Worm (Caenorhabditis elegans) whole organism, early embryonic: Measurements from ENCODE around the gene C02F4.5.

ENCODE experiments used
- B0310.2 ChIP-seq: sonication (generic microtip); optimal IDR thresholded peaks from 2 replicates; lab custom pipeline; 2016; ENCODE audit warnings: mild to moderate bottlenecking, missing genetic modification characterization, missing compliant biosample characterization
- F13C5.2 ChIP-seq: sonication (generic microtip); optimal IDR thresholded peaks from 2 replicates; lab custom pipeline; 2017; ENCODE audit warnings: mild to moderate bottlenecking, missing genetic modification characterization, inconsistent platforms, missing compliant biosample characterization
- aly-1 ChIP-seq: sonication (generic microtip); optimal IDR thresholded peaks from 2 replicates; lab custom pipeline; 2016; ENCODE audit warnings: missing genetic modification characterization, missing compliant biosample characterization
- ama-1 ChIP-seq: fragments of 150-350 bp; optimal IDR thresholded peaks from 2 replicates; lab custom pipeline; 2014
- ceh-13 ChIP-seq: fragments of 200-800 bp; sonication (Bioruptor generic); optimal IDR thresholded peaks from 2 replicates; lab custom pipeline; 2018; ENCODE audit warnings: mild to moderate bottlenecking, missing genetic modification characterization, missing compliant biosample characterization
- ceh-36 ChIP-seq: sonication (generic microtip); optimal IDR thresholded peaks from 2 replicates; lab custom pipeline; 2016; ENCODE audit warnings: missing genetic modification characterization, inconsistent platforms, missing compliant biosample characterization
- ets-7 ChIP-seq: sonication (generic microtip); optimal IDR thresholded peaks from 2 replicates; lab custom pipeline; 2016; ENCODE audit warnings: missing genotype, missing genetic modification characterization, missing compliant biosample characterization
- flt-1 ChIP-seq: fragments of 200-800 bp; sonication (Bioruptor generic); IDR thresholded peaks from 2 replicates; pipeline ENCODE4 v1.3.6; 2022; ENCODE audit warnings: missing genetic modification characterization, missing compliant biosample characterization
- hmbx-1 ChIP-seq: sonication (generic microtip); optimal IDR thresholded peaks from 2 replicates; lab custom pipeline; 2016; ENCODE audit warnings: mild to moderate bottlenecking, missing genetic modification characterization, missing compliant biosample characterization
- hmg-4 ChIP-seq: fragments of 200-800 bp; sonication (Bioruptor generic); optimal IDR thresholded peaks from 2 replicates; lab custom pipeline; 2018; ENCODE audit warnings: mild to moderate bottlenecking, missing genetic modification characterization, missing compliant biosample characterization
- hnd-1 ChIP-seq: sonication (generic microtip); optimal IDR thresholded peaks from 2 replicates; lab custom pipeline; 2016; ENCODE audit warnings: missing genetic modification characterization, missing compliant biosample characterization
- pes-1 ChIP-seq: fragments of 200-800 bp; sonication (Bioruptor generic); IDR thresholded peaks from 2 replicates; pipeline ENCODE4 v1.3.6; 2022; ENCODE audit warnings: missing genetic modification reagents, missing genetic modification characterization, missing compliant biosample characterization
- scrt-1 ChIP-seq: fragments of 200-800 bp; sonication (Bioruptor generic); IDR thresholded peaks from 2 replicates; pipeline ENCODE4 v1.3.6; 2022; ENCODE audit warnings: missing genetic modification characterization, missing compliant biosample characterization
- sea-1 ChIP-seq: fragments of 200-800 bp; sonication (Bioruptor generic); conservative IDR thresholded peaks from 2 replicates; pipeline ENCODE4 v1.3.6; 2022; ENCODE audit warnings: missing genetic modification characterization, missing compliant biosample characterization
- tbx-11 ChIP-seq: fragments of 200-800 bp; sonication (Bioruptor generic); IDR thresholded peaks from 2 replicates; pipeline ENCODE4 v1.3.6; 2022; ENCODE audit warnings: missing genetic modification characterization, missing compliant biosample characterization
- tbx-37 ChIP-seq: fragments of 200-800 bp; sonication (Bioruptor generic); conservative IDR thresholded peaks from 2 replicates; pipeline ENCODE4 v1.3.6; 2022; ENCODE audit warnings: missing genetic modification reagents, missing genetic modification characterization, missing compliant biosample characterization
- tra-4 ChIP-seq: sonication (generic microtip); optimal IDR thresholded peaks from 2 replicates; lab custom pipeline; 2017; ENCODE audit warnings: missing genetic modification characterization, missing compliant biosample characterization

The C02F4.5 gene

ce11 chrIV:10558415-10558814, 34.5 kb upstream of the C02F4.5 start, which contains the start of gene zim-3:
Gene zim-3 (plus strand): TSS chrIV:10558715.
- TF ChIP-seq hmbx-1 (no peak), ceh-36 (tag; lab: Kevin White, UChicago) (no peak), tbx-37 (GFP tag; lab: Robert Waterston, UW) (no peak), B0310.2 (tag; lab: Kevin White, UChicago) (no peak), aly-1 (tag; lab: Kevin White, UChicago) (no peak), sea-1 (GFP tag; lab: Robert Waterston, UW) (no peak)

- TF ChIP-seq tbx-11 (GFP tag; lab: Robert Waterston, UW), result no peak
- TF ChIP-seq tbx-37 (GFP tag; lab: Robert Waterston, UW), result no peak
- TF ChIP-seq sea-1 (GFP tag; lab: Robert Waterston, UW), result no peak
- TF ChIP-seq tra-4 (tag; lab: Kevin White, UChicago), result no peak
- no peak for TF ChIP-seq scrt-1
- TF ChIP-seq ama-1 (lab: Kevin White, UChicago), result no peak
- TF ChIP-seq ets-7 (tag; lab: Kevin White, UChicago), result no peak
- TF ChIP-seq ceh-13 (GFP tag; lab: Kevin White, UChicago), result no peak
Measured at ce11 chrIV:10554947-10555346, 31.0 kb upstream of the C02F4.5 start, which contains the start of gene zim-2. Gene zim-2 (plus strand): TSS chrIV:10555247.

ce11 chrIV:10548546-10548945, 24.6 kb upstream of the C02F4.5 start:
- TF ChIP-seq tbx-11 (GFP tag; lab: Robert Waterston, UW) (0 out of 2 replicates have a peak, but pooled peaks have one; percentile 33), flt-1 (peak; percentile 70), tbx-37 (GFP tag; lab: Robert Waterston, UW) (0 out of 2 replicates have a peak, but pooled peaks have one; percentile 10)

- TF ChIP-seq B0310.2 (tag; lab: Kevin White, UChicago) (no peak), scrt-1 (no peak), tra-4 (tag; lab: Kevin White, UChicago) (no peak), flt-1 (no peak), aly-1 (tag; lab: Kevin White, UChicago) (no peak), ceh-13 (GFP tag; lab: Kevin White, UChicago) (no peak), hmbx-1 (no peak), sea-1 (GFP tag; lab: Robert Waterston, UW) (no peak), tbx-37 (GFP tag; lab: Robert Waterston, UW) (no peak), hnd-1 (tag; lab: Kevin White, UChicago) (no peak), tbx-11 (GFP tag; lab: Robert Waterston, UW) (no peak)
Measured at ce11 chrIV:10546589-10547136, 22.7 kb upstream of the C02F4.5 start, which contains the start of gene zim-1. Gene zim-1 (plus strand): TSS chrIV:10547086.

ce11 chrIV:10545038-10545437, 21.1 kb upstream of the C02F4.5 start, which contains the start of gene T07G12.5:
Gene T07G12.5 (minus strand): TSS chrIV:10545138.
- TF ChIP-seq tbx-11 (GFP tag; lab: Robert Waterston, UW) (no peak), hmg-4 (GFP tag; lab: Kevin White, UChicago) (no peak), tra-4 (tag; lab: Kevin White, UChicago) (no peak), B0310.2 (tag; lab: Kevin White, UChicago) (no peak), ama-1 (lab: Kevin White, UChicago) (no peak), flt-1 (no peak), ceh-36 (tag; lab: Kevin White, UChicago) (no peak), aly-1 (tag; lab: Kevin White, UChicago) (no peak)

ce11 chrIV:10543361-10543760, 19.4 kb upstream of the C02F4.5 start:
- TF ChIP-seq tbx-11 (GFP tag; lab: Robert Waterston, UW), result no peak
- TF ChIP-seq hnd-1 (tag; lab: Kevin White, UChicago), result no peak
- TF ChIP-seq ceh-36 (tag; lab: Kevin White, UChicago), result no peak
- no peak for TF ChIP-seq pes-1
- no peak for TF ChIP-seq B0310.2 (tag; lab: Kevin White, UChicago)
- no peak for TF ChIP-seq aly-1 (tag; lab: Kevin White, UChicago)
- TF ChIP-seq tra-4 (tag; lab: Kevin White, UChicago), result no peak
- no peak for TF ChIP-seq ama-1 (lab: Kevin White, UChicago)
- TF ChIP-seq scrt-1, result no peak
- no peak for TF ChIP-seq F13C5.2 (tag; lab: Kevin White, UChicago)
- no peak for TF ChIP-seq ceh-13 (GFP tag; lab: Kevin White, UChicago)
- TF ChIP-seq tbx-37 (GFP tag; lab: Robert Waterston, UW), result no peak
- no peak for TF ChIP-seq flt-1
- no peak for TF ChIP-seq hmg-4 (GFP tag; lab: Kevin White, UChicago)
- TF ChIP-seq ets-7 (tag; lab: Kevin White, UChicago), result no peak
- no peak for TF ChIP-seq hmbx-1
- no peak for TF ChIP-seq sea-1 (GFP tag; lab: Robert Waterston, UW)

ce11 chrIV:10542283-10542682, 18.3 kb upstream of the C02F4.5 start:
- TF ChIP-seq ceh-13 (GFP tag; lab: Kevin White, UChicago) (no peak), ceh-36 (tag; lab: Kevin White, UChicago) (no peak), scrt-1 (no peak), ets-7 (tag; lab: Kevin White, UChicago) (no peak), ama-1 (lab: Kevin White, UChicago) (no peak), hmbx-1 (no peak), hmg-4 (GFP tag; lab: Kevin White, UChicago) (no peak), tbx-11 (GFP tag; lab: Robert Waterston, UW) (no peak)

- TF ChIP-seq B0310.2 (tag; lab: Kevin White, UChicago) (no peak), tbx-11 (GFP tag; lab: Robert Waterston, UW) (no peak), flt-1 (no peak), hmg-4 (GFP tag; lab: Kevin White, UChicago) (no peak), F13C5.2 (tag; lab: Kevin White, UChicago) (no peak), hnd-1 (tag; lab: Kevin White, UChicago) (no peak), ceh-13 (GFP tag; lab: Kevin White, UChicago) (no peak), sea-1 (GFP tag; lab: Robert Waterston, UW) (no peak), tbx-37 (GFP tag; lab: Robert Waterston, UW) (no peak), tra-4 (tag; lab: Kevin White, UChicago) (no peak), scrt-1 (no peak), pes-1 (no peak), ama-1 (lab: Kevin White, UChicago) (no peak), ceh-36 (tag; lab: Kevin White, UChicago) (no peak), aly-1 (tag; lab: Kevin White, UChicago) (no peak), hmbx-1 (no peak), ets-7 (tag; lab: Kevin White, UChicago) (no peak)
Measured at ce11 chrIV:10538584-10538983, 14.6 kb upstream of the C02F4.5 start, which contains the start of gene T07G12.4. Gene T07G12.4 (minus strand): TSS chrIV:10538684.
